Fruit fly (Drosophila melanogaster): Measurements from ENCODE around the gene Gdap1.

Gdap1 gene

dm6 chr3L:5129199-5129598 is 12.6 kb upstream of the Gdap1 start, which contains the start of gene CG4597:
TSS of gene CG4597 (plus strand) at chr3L:5129499.
- TF ChIP-seq fu2 (GFP tag; optimal IDR thresholded peaks at IDR 0.05) (no peak), CG34376 (GFP tag; optimal IDR thresholded peaks at IDR 0.05) (no peak), CG1603 (tag; optimal IDR thresholded peaks at IDR 0.05) (no peak), Bgb (GFP tag; IDR thresholded peaks at IDR 0.05; ENCODE audit: partially characterized antibody) (no peak), abd-A (tag; optimal IDR thresholded peaks at IDR 0.05) (no peak), lilli (GFP tag; optimal IDR thresholded peaks at IDR 0.05) (no peak), Deaf1 (tag; optimal IDR thresholded peaks at IDR 0.05) (no peak), Gug (GFP tag; IDR thresholded peaks at IDR 0.05) (no peak), CG14860 (GFP tag; IDR thresholded peaks at IDR 0.05; ENCODE audit: partially characterized antibody) (no peak), CG7928 (GFP tag; optimal IDR thresholded peaks at IDR 0.05) (no peak), CG14965 (GFP tag; optimal IDR thresholded peaks at IDR 0.05; ENCODE audit: borderline replicate concordance) (no peak), CG6254 (GFP tag; optimal IDR thresholded peaks at IDR 0.05) (no peak), Blimp-1 (GFP tag; optimal IDR thresholded peaks at IDR 0.05) (no peak), prd (optimal IDR thresholded peaks at IDR 0.05) (no peak), prd (GFP tag; IDR thresholded peaks at IDR 0.05) (no peak), fd3F (GFP tag; optimal IDR thresholded peaks at IDR 0.05) (no peak), Hr78 (GFP tag; optimal IDR thresholded peaks at IDR 0.05) (no peak), zf30C (GFP tag; optimal IDR thresholded peaks at IDR 0.05) (no peak), CG10366 (GFP tag; IDR thresholded peaks at IDR 0.05) (no peak), CG14441 (GFP tag; IDR thresholded peaks at IDR 0.05) (no peak), CG32767 (GFP tag; IDR thresholded peaks at IDR 0.05) (no peak)

- TF ChIP-seq CrebB (tag; optimal IDR thresholded peaks at IDR 0.05), result no peak
- no peak for TF ChIP-seq CG30403 (GFP tag; optimal IDR thresholded peaks at IDR 0.05)
- TF ChIP-seq CG3847 (GFP tag; IDR thresholded peaks at IDR 0.05), result no peak
- peak in 1 of 2 experiments; percentile 70 for TF ChIP-seq Eip74EF (GFP tag; optimal IDR thresholded peaks at IDR 0.05)
- TF ChIP-seq sd (tag; optimal IDR thresholded peaks at IDR 0.05), result peak; percentile 63
- no peak for TF ChIP-seq inv (GFP tag; IDR thresholded peaks at IDR 0.05; ENCODE audit: partially characterized antibody)
Observed at dm6 chr3L:5130508-5130907, 11.2 kb upstream of the Gdap1 start.

dm6 chr3L:5131245-5131644 is 10.5 kb upstream of the Gdap1 start, which contains the start of gene CG15212:
TSS of gene CG15212 (plus strand) at chr3L:5131545.
- TF ChIP-seq Med (GFP tag), result no peak
- no peak for TF ChIP-seq chn (GFP tag; optimal IDR thresholded peaks at IDR 0.05)
- TF ChIP-seq MESR4 (GFP tag; optimal IDR thresholded peaks at IDR 0.05), result no peak
- no peak for TF ChIP-seq crol (GFP tag; IDR thresholded peaks at IDR 0.05)
- no peak for TF ChIP-seq row (GFP tag; IDR thresholded peaks at IDR 0.05)
- TF ChIP-seq sisA (GFP tag; IDR thresholded peaks at IDR 0.05), result no peak
- TF ChIP-seq nerfin-2 (GFP tag; IDR thresholded peaks at IDR 0.05; ENCODE audit: partially characterized antibody), result no peak
- TF ChIP-seq CG15514 (GFP tag; optimal IDR thresholded peaks at IDR 0.05), result no peak
- no peak for TF ChIP-seq CG12219 (GFP tag; optimal IDR thresholded peaks at IDR 0.05)
- TF ChIP-seq CG11695 (GFP tag; IDR thresholded peaks at IDR 0.05), result no peak
- no peak for TF ChIP-seq CG3407 (GFP tag; optimal IDR thresholded peaks at IDR 0.05)
- TF ChIP-seq ATbp (GFP tag; optimal IDR thresholded peaks at IDR 0.05), result no peak
- TF ChIP-seq gt (GFP tag; IDR thresholded peaks at IDR 0.05), result no peak
- TF ChIP-seq fu2 (GFP tag; optimal IDR thresholded peaks at IDR 0.05), result no peak
- TF ChIP-seq trem (tag; optimal IDR thresholded peaks at IDR 0.05), result no peak
- TF ChIP-seq pita (GFP tag; optimal IDR thresholded peaks at IDR 0.05), result no peak
- no peak for TF ChIP-seq CG6854 (GFP tag; optimal IDR thresholded peaks at IDR 0.05)
- TF ChIP-seq CG6175 (GFP tag; IDR thresholded peaks at IDR 0.05), result no peak

Measured in whole organism, embryonic.